Fruit fly (Drosophila melanogaster) whole organism, embryonic: ENCODE results near the gene ABCB7.

Experiments used
- ATbp ChIP-seq: fragments of 200-800 bp; sonication (Bioruptor generic); optimal IDR thresholded peaks from 2 replicates; lab custom pipeline; 2017; ENCODE audit warnings: missing biosample characterization, mild to moderate bottlenecking, missing genetic modification characterization, missing genetic modification reagents
- CG11504 ChIP-seq: fragments of 200-800 bp; sonication (Bioruptor generic); optimal IDR thresholded peaks from 3 replicates; lab custom pipeline; 2019; ENCODE audit warnings: missing biosample characterization, mild to moderate bottlenecking, missing genetic modification characterization, moderate library complexity
- CG15011 ChIP-seq: fragments of 200-800 bp; sonication (Bioruptor generic); optimal IDR thresholded peaks from 3 replicates; lab custom pipeline; 2018; ENCODE audit warnings: missing biosample characterization, mild to moderate bottlenecking, missing genetic modification characterization
- Xrp1 ChIP-seq: fragments of 200-800 bp; sonication (Bioruptor generic); IDR thresholded peaks from 2 replicates; pipeline ENCODE4 v1.3.6; 2022; ENCODE audit warnings: missing biosample characterization, missing genetic modification characterization
- ind ChIP-seq: fragments of 200-800 bp; sonication (Bioruptor generic); optimal IDR thresholded peaks from 3 replicates; lab custom pipeline; 2016; ENCODE audit warnings: missing biosample characterization, missing genetic modification characterization
- kah ChIP-seq: fragments of 200-800 bp; sonication (Bioruptor generic); optimal IDR thresholded peaks from 2 replicates; lab custom pipeline; 2018; ENCODE audit warnings: missing biosample characterization, mild to moderate bottlenecking, missing genetic modification characterization

- TF ChIP-seq CG15011 (GFP tag; lab: Kevin White, UChicago) (no peak), kah (GFP tag; lab: Kevin White, UChicago) (no peak), ATbp (GFP tag; lab: Kevin White, UChicago) (no peak), Xrp1 (GFP tag; lab: Robert Waterston, UW) (no peak), CG11504 (tag; lab: Kevin White, UChicago) (no peak), ind (no peak)
Observed at dm6 chr3L:1615701-1616100, 2.5 kb upstream of the ABCB7 start, which contains the start of gene CG12105.
